Worm (Caenorhabditis elegans): Measurements from ENCODE around the gene srh-118.

- TF ChIP-seq nhr-237 (tag; optimal IDR thresholded peaks at IDR 0.05): no peak
- no peak for TF ChIP-seq efl-1 (optimal IDR thresholded peaks at IDR 0.05)
- TF ChIP-seq efl-1 (GFP tag; optimal IDR thresholded peaks at IDR 0.05 in 1 of 2): no peak
Measured at ce11 chrV:17513831-17514230, 17.9 kb upstream of the srh-118 start.
